Worm (Caenorhabditis elegans): ENCODE data around the gene T20D4.3.
"Not testable (repeated sequence)": the region's sequence is repeated elsewhere in the genome, so short reads cannot be mapped to it uniquely, and the experiment has no call there.

Gene T20D4.3

DNA sequence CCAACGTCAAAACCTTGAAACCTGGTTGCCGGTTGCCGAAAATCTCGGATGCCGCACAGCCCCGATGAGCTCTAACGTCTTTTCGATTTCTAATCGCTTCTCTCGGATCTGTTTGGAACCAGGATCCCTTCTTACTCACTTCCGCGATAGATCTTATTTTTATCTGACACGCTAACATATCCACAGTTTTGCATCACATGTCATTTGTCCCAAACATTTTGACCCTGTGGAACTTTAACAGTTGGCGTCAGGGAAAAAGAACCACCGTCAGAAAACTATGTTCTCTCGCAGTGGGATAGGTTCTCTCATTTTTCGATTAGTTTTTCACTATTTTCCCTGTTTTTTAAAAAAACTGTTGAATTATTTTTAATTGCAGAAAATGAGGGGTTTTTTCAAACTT lies 19.7 kb upstream of the T20D4.3 start, which contains the start of gene T20D4.11:
TSS of gene T20D4.11 (plus strand) at position 377 of the 400 bp plus-strand sequence.
- TF ChIP-seq sma-9 (GFP tag; optimal IDR thresholded peaks at IDR 0.05) (peak; percentile 77), sma-9 (tag; optimal IDR thresholded peaks at IDR 0.05) (no peak), nhr-6 (tag; optimal IDR thresholded peaks at IDR 0.05) (no peak), ama-1 (optimal IDR thresholded peaks at IDR 0.05) (no peak), elt-3 (tag; optimal IDR thresholded peaks at IDR 0.05) (no peak), lsy-2 (tag; optimal IDR thresholded peaks at IDR 0.05) (peak in 1 of 2 experiments; percentile 32), blmp-1 (tag; optimal IDR thresholded peaks at IDR 0.05; ENCODE audit: insufficient read depth) (no peak), sma-3 (GFP tag; optimal IDR thresholded peaks at IDR 0.05) (no peak), R02D3.7 (tag; optimal IDR thresholded peaks at IDR 0.05) (no peak), nhr-21 (tag; optimal IDR thresholded peaks at IDR 0.05) (no peak), C34F6.9 (tag; optimal IDR thresholded peaks at IDR 0.05) (peak; percentile 0), mab-5 (tag; optimal IDR thresholded peaks at IDR 0.05) (no peak), skn-1 (tag; optimal IDR thresholded peaks at IDR 0.05) (no peak)

DNA sequence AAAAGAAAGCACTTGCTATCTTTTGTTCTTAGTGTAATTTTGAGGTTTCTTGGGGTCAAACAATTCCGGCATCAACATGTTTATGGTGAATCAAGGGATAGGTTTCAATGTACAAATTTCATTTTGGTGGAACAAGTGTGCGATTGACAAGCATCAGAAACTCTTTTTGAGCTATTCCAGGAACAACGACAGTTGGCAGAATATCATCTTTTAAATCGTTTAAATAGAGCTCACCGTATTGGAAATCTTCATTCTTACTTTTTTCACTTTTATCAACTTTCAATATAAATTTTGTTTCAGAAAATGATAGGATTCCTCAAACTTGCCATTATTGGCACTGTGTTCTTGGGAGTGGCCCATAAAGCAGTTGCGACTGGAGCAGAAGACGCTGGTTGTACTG lies 18.1 kb upstream of the T20D4.3 start, which contains the start of gene T20D4.10:
TSS of gene T20D4.10 (plus strand) at position 301 of the 400 bp plus-strand sequence.
- TF ChIP-seq nhr-12 (tag; optimal IDR thresholded peaks at IDR 0.05); Y55F3AM.14 (GFP tag; optimal IDR thresholded peaks at IDR 0.05); unc-39 (tag; optimal IDR thresholded peaks at IDR 0.05): not testable (repeated sequence)

DNA sequence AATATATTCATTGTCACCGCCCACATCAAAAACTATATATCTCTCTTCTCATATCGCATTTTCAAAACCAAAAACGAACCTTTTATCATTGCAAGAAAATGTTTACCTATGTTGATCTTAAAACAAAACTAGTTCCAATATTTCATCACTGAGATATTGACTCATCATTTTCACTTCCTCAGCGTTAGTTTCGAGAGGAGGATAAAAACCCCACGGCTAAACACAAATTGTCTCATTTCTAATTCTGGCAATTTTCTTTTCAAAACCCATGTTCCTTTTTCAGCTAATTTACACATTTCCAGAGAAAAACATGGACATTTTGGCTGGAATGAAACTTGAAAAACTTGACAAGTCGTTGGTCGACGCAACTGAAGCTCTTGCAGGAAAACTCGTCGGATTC lies 9.4 kb upstream of the T20D4.3 start, which contains the start of gene T20D4.7:
TSS of gene T20D4.7 (plus strand) at position 301 of the 400 bp plus-strand sequence.
- TF ChIP-seq gmeb-1 (tag; optimal IDR thresholded peaks at IDR 0.05) (no peak), crh-2 (tag; optimal IDR thresholded peaks at IDR 0.05) (no peak), mab-5 (tag; optimal IDR thresholded peaks at IDR 0.05) (no peak), nhr-23 (tag; optimal IDR thresholded peaks at IDR 0.05) (no peak), R02D3.7 (tag; optimal IDR thresholded peaks at IDR 0.05) (no peak), snpc-4 (tag; optimal IDR thresholded peaks at IDR 0.05) (no peak), elt-1 (tag; optimal IDR thresholded peaks at IDR 0.05) (no peak), alr-1 (tag; optimal IDR thresholded peaks at IDR 0.05) (no peak)

DNA sequence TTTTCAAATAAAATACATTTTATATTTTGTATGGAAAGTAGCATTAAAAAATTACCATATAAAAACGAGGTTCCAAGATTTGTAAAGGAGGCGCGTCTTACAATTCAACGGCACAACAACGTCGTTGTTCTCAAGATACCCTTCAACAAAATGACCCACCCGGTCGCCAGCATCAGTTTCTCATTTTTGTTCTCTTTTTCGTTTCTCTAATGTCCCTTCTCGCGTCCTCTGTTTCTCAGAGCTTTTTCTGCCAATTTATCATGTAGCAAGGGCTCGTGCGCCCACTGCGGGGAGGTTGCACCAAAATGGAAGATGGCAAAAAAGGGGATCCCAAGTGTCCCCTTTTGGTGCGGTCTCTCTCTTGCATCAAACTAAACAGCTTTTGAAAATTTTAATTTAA lies 8.5 kb upstream of the T20D4.3 start:
- TF ChIP-seq lin-13 (GFP tag; optimal IDR thresholded peaks at IDR 0.05) = no peak
- TF ChIP-seq zag-1 (tag; optimal IDR thresholded peaks at IDR 0.05) = peak; percentile 33

DNA sequence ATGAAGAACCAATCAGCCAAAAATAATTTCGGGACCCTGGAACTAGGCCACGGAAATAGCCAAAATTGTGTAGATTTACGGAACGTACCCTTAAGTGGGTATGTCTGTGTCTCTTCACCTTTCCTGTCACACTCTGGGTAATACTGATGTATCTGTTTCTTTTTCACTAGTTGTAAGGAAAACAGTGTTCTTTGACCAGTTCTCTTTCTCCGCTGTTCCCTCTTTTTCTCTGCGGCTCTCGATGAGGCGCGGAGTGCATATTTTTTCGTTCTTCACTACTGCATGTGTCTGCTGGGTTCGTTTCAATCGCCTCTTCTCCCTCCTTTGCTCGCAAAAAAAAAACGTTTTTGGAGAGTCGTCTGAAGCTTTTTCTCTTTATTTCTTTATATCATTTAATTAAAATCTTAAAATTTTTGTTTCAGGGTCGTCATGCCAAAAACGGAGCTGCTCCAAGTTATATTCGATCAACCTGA lies 7.9 kb upstream of the T20D4.3 start, which contains the start of gene arrd-22:
TSS of gene arrd-22 (plus strand) at position 423 of the 473 bp plus-strand sequence.
- TF ChIP-seq R02D3.7 (tag; optimal IDR thresholded peaks at IDR 0.05) (no peak), egl-27 (tag; optimal IDR thresholded peaks at IDR 0.05) (peak; percentile 8), mab-5 (tag; optimal IDR thresholded peaks at IDR 0.05) (no peak), nhr-11 (tag; optimal IDR thresholded peaks at IDR 0.05) (no peak), ama-1 (optimal IDR thresholded peaks at IDR 0.05) (no peak), mdl-1 (tag; optimal IDR thresholded peaks at IDR 0.05) (peak in 1 of 2 experiments; percentile 25), unc-55 (GFP tag; optimal IDR thresholded peaks at IDR 0.05) (peak; percentile 24), sma-9 (GFP tag; optimal IDR thresholded peaks at IDR 0.05) (peak; percentile 95), sma-9 (tag; optimal IDR thresholded peaks at IDR 0.05) (no peak), Y55F3AM.14 (GFP tag; optimal IDR thresholded peaks at IDR 0.05) (no peak)

DNA sequence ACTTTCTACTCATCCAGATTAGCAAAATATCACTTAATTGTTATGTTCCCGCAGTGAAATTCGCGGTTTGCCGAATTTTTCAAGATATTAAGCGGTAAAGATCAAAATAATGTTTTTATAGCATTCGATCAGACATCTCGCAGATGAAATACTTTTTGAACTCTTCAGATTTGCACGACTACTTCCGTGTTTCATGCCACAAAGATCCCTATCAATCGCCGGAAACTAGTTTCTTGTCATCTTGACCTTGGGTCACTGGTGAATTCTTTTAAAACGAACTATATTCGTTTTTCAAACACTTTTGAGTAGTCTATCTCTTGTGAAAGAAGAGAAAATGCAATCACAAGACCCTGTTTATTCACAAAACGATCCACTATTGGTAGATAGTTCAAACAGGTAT lies 5.0 kb upstream of the T20D4.3 start, which contains the start of gene txt-11:
TSS of gene txt-11 (plus strand) at position 301 of the 400 bp plus-strand sequence.
- no peak for TF ChIP-seq ceh-82 (tag; optimal IDR thresholded peaks at IDR 0.05)
- no peak for TF ChIP-seq unc-39 (tag; optimal IDR thresholded peaks at IDR 0.05)
- TF ChIP-seq elt-3 (tag; optimal IDR thresholded peaks at IDR 0.05) = no peak
- TF ChIP-seq R02D3.7 (tag; optimal IDR thresholded peaks at IDR 0.05) = no peak
- no peak for TF ChIP-seq nhr-12 (tag; optimal IDR thresholded peaks at IDR 0.05)
- TF ChIP-seq sma-9 (GFP tag; optimal IDR thresholded peaks at IDR 0.05) = peak; percentile 64
- TF ChIP-seq sma-9 (tag; optimal IDR thresholded peaks at IDR 0.05) = no peak
- TF ChIP-seq nhr-25 (tag; optimal IDR thresholded peaks at IDR 0.05) = no peak

DNA sequence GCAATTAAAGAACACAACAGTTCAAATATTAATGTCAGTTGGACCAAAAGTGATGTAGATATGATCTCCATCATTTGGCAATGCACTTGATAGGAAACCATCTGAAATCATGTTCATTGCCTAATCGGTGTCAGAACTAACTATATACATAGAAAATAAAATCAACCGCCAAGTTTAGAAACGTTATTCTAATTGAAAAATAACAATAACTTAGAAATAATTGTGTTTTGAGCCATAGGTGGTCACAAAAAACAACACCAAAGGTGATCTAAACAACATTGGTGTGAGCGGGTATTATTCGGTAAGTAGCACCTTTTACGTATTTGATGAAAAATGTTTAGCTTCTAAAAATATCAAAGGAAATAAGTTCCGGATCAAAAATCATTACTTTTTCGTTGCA lies 6.3 kb downstream of the T20D4.3 start, which contains the start of gene srab-21:
TSS of gene srab-21 (minus strand) at position 101 of the 400 bp plus-strand sequence.
- no peak for TF ChIP-seq crh-2 (tag; optimal IDR thresholded peaks at IDR 0.05)
- TF ChIP-seq nhr-25 (tag; optimal IDR thresholded peaks at IDR 0.05) = no peak
- no peak for TF ChIP-seq skn-1 (tag; optimal IDR thresholded peaks at IDR 0.05)
- no peak for TF ChIP-seq ceh-16 (tag; optimal IDR thresholded peaks at IDR 0.05)
- no peak for TF ChIP-seq mbf-1 (tag; optimal IDR thresholded peaks at IDR 0.05)
- TF ChIP-seq unc-39 (tag; optimal IDR thresholded peaks at IDR 0.05) = no peak
- TF ChIP-seq ZK546.5 (tag; optimal IDR thresholded peaks at IDR 0.05) = no peak
- no peak for TF ChIP-seq nhr-6 (tag; optimal IDR thresholded peaks at IDR 0.05)
- TF ChIP-seq unc-55 (GFP tag; optimal IDR thresholded peaks at IDR 0.05) = no peak
- TF ChIP-seq lin-13 (GFP tag; optimal IDR thresholded peaks at IDR 0.05) = no peak
- no peak for TF ChIP-seq lin-39 (tag; optimal IDR thresholded peaks at IDR 0.05)
- TF ChIP-seq dmd-4 (tag; optimal IDR thresholded peaks at IDR 0.05) = no peak
- no peak for TF ChIP-seq ceh-82 (tag; optimal IDR thresholded peaks at IDR 0.05)

Data from whole organism, L2 larva.